Fruit fly (Drosophila melanogaster) whole organism, embryonic: ENCODE data around the gene CG2931.

ENCODE experiments used
- BtbVII ChIP-seq: fragments of 200-800 bp; sonication (Bioruptor generic); optimal IDR thresholded peaks from 3 replicates; lab custom pipeline; 2017; ENCODE audit warnings: missing biosample characterization, mild to moderate bottlenecking, missing genetic modification characterization
- Bteb2 ChIP-seq: fragments of 200-800 bp; sonication (Bioruptor generic); optimal IDR thresholded peaks from 2 replicates; lab custom pipeline; 2016; ENCODE audit warnings: missing biosample characterization, missing genetic modification characterization
- CG10321 ChIP-seq: fragments of 200-800 bp; sonication (Bioruptor generic); IDR thresholded peaks from 2 replicates; pipeline ENCODE4 v1.3.6; 2022; ENCODE audit warnings: missing biosample characterization, missing genetic modification characterization
- CG10431 ChIP-seq: fragments of 200-800 bp; sonication (Bioruptor generic); optimal IDR thresholded peaks from 3 replicates; lab custom pipeline; 2018; ENCODE audit warnings: missing biosample characterization, mild to moderate bottlenecking, missing genetic modification characterization
- CG10959 ChIP-seq: fragments of 200-800 bp; sonication (Bioruptor generic); IDR thresholded peaks from 2 replicates; pipeline ENCODE4 v1.3.6; 2022; ENCODE audit warnings: missing biosample characterization, missing genetic modification characterization
- CG12155 ChIP-seq: fragments of 200-800 bp; sonication (Bioruptor generic); optimal IDR thresholded peaks from 3 replicates; lab custom pipeline; 2016; ENCODE audit warnings: missing biosample characterization, missing genetic modification characterization
- CG14965 ChIP-seq: fragments of 200-800 bp; sonication (Bioruptor generic); optimal IDR thresholded peaks from 2 replicates; lab custom pipeline; 2016; ENCODE audit warnings: missing biosample characterization, missing genetic modification characterization, borderline replicate concordance
- CG1529 ChIP-seq: fragments of 200-800 bp; sonication (Bioruptor generic); optimal IDR thresholded peaks from 3 replicates; lab custom pipeline; 2018; ENCODE audit warnings: missing biosample characterization, missing genetic modification characterization
- CG15479 ChIP-seq: fragments of 200-800 bp; sonication (Bioruptor generic); optimal IDR thresholded peaks from 3 replicates; lab custom pipeline; 2019; ENCODE audit warnings: missing biosample characterization, mild to moderate bottlenecking, missing genetic modification characterization, moderate library complexity
- CG17328 ChIP-seq: fragments of 200-800 bp; sonication (Bioruptor generic); IDR thresholded peaks from 2 replicates; pipeline ENCODE4 v1.3.6; 2022; ENCODE audit warnings: missing biosample characterization, missing genetic modification characterization
- CG17359 ChIP-seq: fragments of 200-800 bp; sonication (Bioruptor generic); optimal IDR thresholded peaks from 3 replicates; lab custom pipeline; 2018; ENCODE audit warnings: missing biosample characterization, mild to moderate bottlenecking, missing genetic modification characterization, moderate library complexity
- CG1792 ChIP-seq: fragments of 200-800 bp; sonication (Bioruptor generic); optimal IDR thresholded peaks from 2 replicates; lab custom pipeline; 2016; ENCODE audit warnings: missing biosample characterization, missing genetic modification characterization
- CG18619 ChIP-seq: fragments of 200-800 bp; sonication (Bioruptor generic); optimal IDR thresholded peaks from 3 replicates; lab custom pipeline; 2017; ENCODE audit warnings: missing biosample characterization, mild to moderate bottlenecking, missing genetic modification characterization
- CG2199 ChIP-seq: fragments of 200-800 bp; sonication (Bioruptor generic); IDR thresholded peaks from 3 replicates; pipeline ENCODE4 v1.3.6; 2022; ENCODE audit warnings: missing biosample characterization, missing genetic modification characterization
- CG31365 ChIP-seq: fragments of 200-800 bp; sonication (Bioruptor generic); optimal IDR thresholded peaks from 2 replicates; lab custom pipeline; 2018; ENCODE audit warnings: missing biosample characterization, mild to moderate bottlenecking, missing genetic modification characterization
- CG32767 ChIP-seq: fragments of 200-800 bp; sonication (Bioruptor generic); IDR thresholded peaks from 2 replicates; pipeline ENCODE4 v1.3.6; 2022; ENCODE audit warnings: missing biosample characterization, missing genetic modification characterization
- CG34376 ChIP-seq: fragments of 200-800 bp; sonication (Bioruptor generic); optimal IDR thresholded peaks from 2 replicates; lab custom pipeline; 2018; ENCODE audit warnings: missing biosample characterization, mild to moderate bottlenecking, missing genetic modification characterization
- CG5180 ChIP-seq: fragments of 200-800 bp; sonication (Bioruptor generic); optimal IDR thresholded peaks from 3 replicates; lab custom pipeline; 2017; ENCODE audit warnings: missing biosample characterization, missing genetic modification characterization, mild to moderate bottlenecking, moderate library complexity, missing genetic modification reagents
- CG6854 ChIP-seq: fragments of 200-800 bp; sonication (Bioruptor generic); optimal IDR thresholded peaks from 3 replicates; lab custom pipeline; 2017; ENCODE audit warnings: missing biosample characterization, mild to moderate bottlenecking, missing genetic modification characterization
- CG8924 ChIP-seq: fragments of 200-800 bp; optimal IDR thresholded peaks from 3 replicates; lab custom pipeline; 2019; ENCODE audit warnings: missing biosample characterization, mild to moderate bottlenecking, missing genetic modification characterization, moderate library complexity
- CG9215 ChIP-seq: fragments of 200-800 bp; sonication (Bioruptor generic); IDR thresholded peaks from 2 replicates; pipeline ENCODE4 v1.3.6; 2022; ENCODE audit warnings: missing biosample characterization, missing genetic modification characterization
- Elba2 ChIP-seq: fragments of 200-800 bp; sonication (Bioruptor generic); optimal IDR thresholded peaks from 3 replicates; lab custom pipeline; 2016; ENCODE audit warnings: missing biosample characterization, missing genetic modification characterization
- Fer1 ChIP-seq: fragments of 200-800 bp; sonication (Bioruptor generic); optimal IDR thresholded peaks from 2 replicates; lab custom pipeline; 2017; ENCODE audit warnings: missing biosample characterization, mild to moderate bottlenecking, missing genetic modification characterization
- GATAe ChIP-seq: fragments of 200-800 bp; sonication (Bioruptor generic); conservative IDR thresholded peaks from 2 replicates; pipeline ENCODE4 v1.3.6; 2022; ENCODE audit warnings: missing biosample characterization, missing genetic modification characterization
- HLH3B ChIP-seq: fragments of 200-800 bp; sonication (Bioruptor generic); IDR thresholded peaks from 2 replicates; pipeline ENCODE4 v1.3.6; 2022; ENCODE audit warnings: missing biosample characterization, missing genetic modification characterization
- Hey ChIP-seq: fragments of 200-800 bp; sonication (Bioruptor generic); optimal IDR thresholded peaks from 3 replicates; lab custom pipeline; 2018; ENCODE audit warnings: missing biosample characterization, mild to moderate bottlenecking, missing genetic modification characterization
- NC2β ChIP-seq: fragments of 200-800 bp; sonication (Bioruptor generic); optimal IDR thresholded peaks from 2 replicates; lab custom pipeline; 2016; ENCODE audit warnings: missing biosample characterization, missing genetic modification characterization
- Scr ChIP-seq: fragments of 200-800 bp; sonication (Bioruptor generic); IDR thresholded peaks from 2 replicates; pipeline ENCODE4 v1.3.6; 2022; ENCODE audit warnings: missing biosample characterization, missing genetic modification characterization; ENCODE audit not compliant: partially characterized antibody
- ap ChIP-seq: fragments of 200-800 bp; sonication (Bioruptor generic); IDR thresholded peaks from 2 replicates; pipeline ENCODE4 v1.3.6; 2022; ENCODE audit warnings: missing biosample characterization, missing genetic modification characterization
- bowl ChIP-seq: fragments of 200-800 bp; sonication (Bioruptor generic); IDR thresholded peaks from 2 replicates; pipeline ENCODE4 v1.3.6; 2022; ENCODE audit warnings: missing biosample characterization, missing genetic modification characterization
- btn ChIP-seq: fragments of 200-800 bp; sonication (Bioruptor generic); optimal IDR thresholded peaks from 2 replicates; lab custom pipeline; 2016; ENCODE audit warnings: missing biosample characterization, missing genetic modification characterization
- cg ChIP-seq: fragments of 200-800 bp; sonication (Bioruptor generic); optimal IDR thresholded peaks from 3 replicates; lab custom pipeline; 2019; ENCODE audit warnings: missing biosample characterization, mild to moderate bottlenecking, missing genetic modification characterization, moderate library complexity
- en ChIP-seq: fragments of 200-800 bp; sonication (Bioruptor generic); optimal IDR thresholded peaks from 2 replicates; lab custom pipeline; 2016; ENCODE audit warnings: missing biosample characterization, missing genetic modification characterization
- gsb ChIP-seq: fragments of 200-800 bp; sonication (Bioruptor generic); IDR thresholded peaks from 2 replicates; pipeline ENCODE4 v1.3.6; 2022; ENCODE audit warnings: missing biosample characterization, missing genetic modification characterization
- insv ChIP-seq, 2 experiments: fragments of 200-800 bp; sonication (Bioruptor generic); optimal IDR thresholded peaks; 3 replicates each; lab custom pipeline; 2016 to 2018; ENCODE audit warnings: missing biosample characterization in 2 of 2, missing genetic modification characterization in 2 of 2
- mirr ChIP-seq: fragments of 200-800 bp; sonication (Bioruptor generic); optimal IDR thresholded peaks from 3 replicates; lab custom pipeline; 2018; ENCODE audit warnings: missing biosample characterization, mild to moderate bottlenecking, missing genetic modification characterization
- nmo ChIP-seq: fragments of 200-800 bp; sonication (Bioruptor generic); optimal IDR thresholded peaks from 2 replicates; lab custom pipeline; 2018; ENCODE audit warnings: missing biosample characterization, mild to moderate bottlenecking, missing genetic modification characterization, moderate library complexity
- odd ChIP-seq: fragments of 200-800 bp; sonication (Bioruptor generic); optimal IDR thresholded peaks from 2 replicates; lab custom pipeline; 2017; ENCODE audit warnings: missing biosample characterization, mild to moderate bottlenecking, missing genetic modification characterization
- onecut ChIP-seq: fragments of 200-800 bp; sonication (Bioruptor generic); IDR thresholded peaks from 2 replicates; pipeline ENCODE4 v1.3.6; 2022; ENCODE audit warnings: missing biosample characterization, missing genetic modification characterization
- org-1 ChIP-seq: fragments of 200-800 bp; sonication (Bioruptor generic); optimal IDR thresholded peaks from 2 replicates; lab custom pipeline; 2017; ENCODE audit warnings: missing biosample characterization, missing genetic modification characterization
- sug ChIP-seq: fragments of 200-800 bp; optimal IDR thresholded peaks from 2 replicates; lab custom pipeline; 2019; ENCODE audit warnings: missing biosample characterization, mild to moderate bottlenecking, missing genetic modification characterization, moderate library complexity
- tgo ChIP-seq: fragments of 200-800 bp; sonication (Bioruptor generic); IDR thresholded peaks from 3 replicates; pipeline ENCODE4 v1.3.6; 2022; ENCODE audit warnings: missing biosample characterization, missing genetic modification characterization
- twi ChIP-seq: fragments of 200-800 bp; optimal IDR thresholded peaks from 2 replicates; lab custom pipeline; 2019; ENCODE audit warnings: missing biosample characterization, mild to moderate bottlenecking, missing genetic modification characterization, moderate library complexity
- zen ChIP-seq: fragments of 200-800 bp; sonication (Bioruptor generic); optimal IDR thresholded peaks from 3 replicates; lab custom pipeline; 2018; ENCODE audit warnings: missing biosample characterization, mild to moderate bottlenecking, missing genetic modification characterization, moderate library complexity

CG2931 gene

DNA sequence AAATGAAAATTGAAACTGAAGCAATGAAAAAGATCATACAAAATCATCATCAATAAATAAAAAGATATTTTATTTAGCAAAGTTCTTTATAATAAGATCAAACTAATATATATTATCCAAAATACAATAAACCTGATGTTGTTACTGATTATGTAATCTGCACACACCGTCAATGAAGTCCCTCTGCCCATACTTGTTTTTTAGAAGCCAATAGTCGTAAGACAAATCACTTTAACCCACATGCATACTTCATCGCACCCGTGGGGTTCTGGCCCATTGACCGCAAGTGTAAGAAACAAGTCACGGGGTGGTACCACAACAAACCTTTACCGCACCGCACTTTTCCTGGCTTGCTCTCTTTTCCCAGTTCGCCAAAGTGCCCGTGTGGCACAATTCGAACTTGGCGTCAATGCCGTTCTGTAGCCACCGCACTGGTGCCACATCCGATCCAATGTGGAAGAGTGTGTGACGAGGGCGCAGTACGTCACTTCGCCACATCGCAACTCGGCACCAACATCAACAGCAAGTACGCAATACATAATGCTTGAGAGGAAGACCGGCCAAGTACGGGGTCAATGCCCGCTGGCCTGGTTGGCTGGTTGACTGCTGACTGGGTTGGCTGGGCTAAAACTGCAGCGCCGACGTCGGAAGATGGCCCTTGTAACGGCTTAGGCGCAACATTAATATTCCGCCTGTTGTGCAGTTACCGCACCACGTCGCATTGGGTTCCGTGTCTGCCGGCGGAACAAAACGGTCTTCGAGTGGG lies 4.7 kb upstream of the CG2931 start (continued):
- TF ChIP-seq CG10431 (GFP tag; lab: Kevin White, UChicago) = no peak

DNA sequence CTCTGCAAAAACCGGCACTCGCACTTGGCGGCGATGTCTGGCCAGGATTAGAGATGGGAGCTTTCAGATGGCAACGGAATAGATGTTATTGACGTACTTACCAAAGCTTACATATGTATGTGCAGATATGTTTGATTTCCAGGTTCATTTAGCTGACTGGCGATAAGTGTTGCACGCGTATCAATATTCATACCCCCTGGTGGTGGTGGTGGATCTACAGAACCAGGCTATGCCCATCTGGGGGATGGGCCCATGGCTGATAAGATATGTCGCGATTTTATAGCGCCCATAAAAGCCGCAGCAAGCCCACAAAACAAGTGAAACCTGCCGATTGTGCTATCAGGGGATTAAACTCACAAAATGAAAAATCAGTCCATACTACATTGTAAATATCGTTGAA lies 3.3 kb upstream of the CG2931 start:
- peak; percentile 97 for TF ChIP-seq sug (tag; lab: Kevin White, UChicago)
- peak; percentile 6 for TF ChIP-seq mirr
- no peak for TF ChIP-seq CG12155 (GFP tag; lab: Kevin White, UChicago)
- TF ChIP-seq CG34376 = peak; percentile 9
- TF ChIP-seq BtbVII (GFP tag; lab: Kevin White, UChicago) = peak; percentile 8
- TF ChIP-seq ap = no peak
- TF ChIP-seq Hey (tag; lab: Kevin White, UChicago) = peak; percentile 92
- TF ChIP-seq org-1 (GFP tag; lab: Kevin White, UChicago) = no peak
- no peak for TF ChIP-seq CG17359 (tag; lab: Kevin White, UChicago)
- TF ChIP-seq GATAe (GFP tag; lab: Robert Waterston, UW) = peak; percentile 21; the same call in 1 of the 2 replicates

DNA sequence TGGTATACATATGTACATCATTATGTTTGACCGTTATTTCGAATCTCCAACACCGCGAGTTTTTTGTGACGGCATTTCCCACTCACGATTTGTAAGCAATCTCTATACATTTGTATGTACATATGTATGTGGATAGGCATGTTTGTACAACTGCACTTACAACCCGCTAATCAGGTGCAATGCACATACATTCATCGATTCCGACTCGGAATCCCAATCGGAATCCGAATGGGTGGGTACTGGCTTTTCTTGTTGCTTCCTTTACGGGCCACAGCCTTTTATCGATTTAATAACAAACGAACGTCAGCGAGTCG lies 3.0 kb upstream of the CG2931 start:
- TF ChIP-seq Elba2 (GFP tag; lab: Kevin White, UChicago) (peak; percentile 21), CG32767 (peak; percentile 7; the same call in 1 of the 2 replicates), onecut (GFP tag; lab: Robert Waterston, UW) (peak; percentile 41), tgo (GFP tag; lab: Robert Waterston, UW) (no peak), CG10959 (GFP tag; lab: Robert Waterston, UW) (no peak), CG2199 (0 out of 3 replicates have a peak, but pooled peaks have one; percentile 24), CG17328 (GFP tag; lab: Robert Waterston, UW) (0 out of 2 replicates have a peak, but pooled peaks have one; percentile 1), cg (GFP tag; lab: Kevin White, UChicago) (peak; percentile 14), twi (tag; lab: Kevin White, UChicago) (peak; percentile 68), btn (no peak), insv (GFP tag; optimal IDR thresholded peaks at IDR 0.05; lab: Kevin White, UChicago) (peak; percentile 17 to 85), CG6854 (GFP tag; lab: Kevin White, UChicago) (no peak)

DNA sequence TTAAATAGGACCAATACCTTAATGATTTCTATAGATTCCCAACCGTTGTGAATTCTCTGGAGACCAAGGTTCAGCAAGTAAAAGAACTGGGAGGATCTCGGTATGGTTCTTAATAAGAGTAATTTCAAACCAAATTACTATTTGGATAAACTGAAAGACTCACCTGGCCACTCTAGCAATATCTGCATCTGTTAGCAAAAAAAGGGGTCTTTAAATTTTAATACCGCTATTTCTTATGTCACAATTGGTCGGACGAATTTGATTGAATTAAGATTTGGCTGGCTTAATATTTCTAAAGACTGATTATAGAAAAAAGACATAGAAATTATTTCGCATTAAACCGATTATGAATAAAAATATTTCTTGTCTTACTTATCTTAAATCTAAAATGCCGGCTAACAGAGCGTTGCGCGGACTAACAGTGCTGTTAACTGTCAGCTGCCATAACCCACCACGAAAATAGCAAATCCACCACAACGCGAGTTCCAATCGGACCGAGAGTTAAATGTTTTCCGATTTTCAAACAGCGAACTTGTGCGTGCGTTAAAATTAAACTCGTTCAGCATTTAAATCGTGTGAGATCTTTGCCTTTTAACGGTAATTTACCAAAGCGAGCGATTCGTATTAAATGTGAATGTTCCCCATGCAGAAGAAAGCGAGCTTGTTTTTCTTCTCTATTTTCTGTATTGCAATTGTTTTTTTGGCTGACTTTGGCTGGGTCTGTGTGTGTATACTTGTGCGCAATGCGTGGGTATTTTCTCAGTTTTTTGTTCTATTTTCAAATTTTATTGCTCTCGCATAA lies 2.4 kb upstream of the CG2931 start, which contains the start of gene CRMP:
TSS of gene CRMP (plus strand) at position 474 of the 802 bp plus-strand sequence.
- TF ChIP-seq Fer1 = peak; percentile 36
- no peak for TF ChIP-seq CG9215 (GFP tag; lab: Robert Waterston, UW)
- no peak for TF ChIP-seq CG18619
- TF ChIP-seq CG34376 = peak; percentile 43
- no peak for TF ChIP-seq Bteb2 (GFP tag; lab: Kevin White, UChicago)
- TF ChIP-seq nmo (GFP tag; lab: Kevin White, UChicago) = no peak
- no peak for TF ChIP-seq en
- TF ChIP-seq CG8924 = peak; percentile 15
- peak; percentile 22 for TF ChIP-seq CG5180 (GFP tag; lab: Kevin White, UChicago)
- TF ChIP-seq CG1529 (GFP tag; lab: Kevin White, UChicago) = no peak
- no peak for TF ChIP-seq CG1792 (GFP tag; lab: Kevin White, UChicago)
- no peak for TF ChIP-seq zen (tag; lab: Kevin White, UChicago)
- peak; percentile 31 for TF ChIP-seq odd (GFP tag; lab: Kevin White, UChicago)
- no peak for TF ChIP-seq HLH3B (GFP tag; lab: Robert Waterston, UW)
- TF ChIP-seq gsb (GFP tag; lab: Robert Waterston, UW) = no peak
- TF ChIP-seq NC2β (GFP tag; lab: Kevin White, UChicago) = no peak
- TF ChIP-seq bowl (GFP tag; lab: Robert Waterston, UW) = no peak
- no peak for TF ChIP-seq CG31365 (tag; lab: Kevin White, UChicago)
- TF ChIP-seq CG15479 (GFP tag; lab: Kevin White, UChicago) = peak; percentile 38
- no peak; the same call in 1 of the 2 replicates for TF ChIP-seq Scr (GFP tag; lab: Robert Waterston, UW)
- no peak for TF ChIP-seq CG10321 (GFP tag; lab: Robert Waterston, UW)
- no peak for TF ChIP-seq CG14965 (GFP tag; lab: Kevin White, UChicago)
